Fruit fly (Drosophila melanogaster) whole organism, prepupa: ENCODE data around the gene CG43093.

Source experiments
- Blimp-1 ChIP-seq: fragments of 200-800 bp; sonication (Bioruptor generic); optimal IDR thresholded peaks from 3 replicates; lab custom pipeline; 2017; ENCODE audit warnings: missing biosample characterization, missing genetic modification characterization, mild to moderate bottlenecking, moderate library complexity, missing genetic modification reagents
- CG10669 ChIP-seq: fragments of 200-800 bp; sonication (Bioruptor generic); optimal IDR thresholded peaks from 3 replicates; lab custom pipeline; 2018; ENCODE audit warnings: missing biosample characterization, mild to moderate bottlenecking, missing genetic modification characterization, moderate library complexity
- CG11294 ChIP-seq: fragments of 200-800 bp; sonication (Bioruptor generic); IDR thresholded peaks from 2 replicates; pipeline ENCODE4 v1.3.6; 2022; ENCODE audit warnings: missing biosample characterization, missing genetic modification characterization
- CG11762 ChIP-seq: fragments of 200-800 bp; sonication (Bioruptor generic); optimal IDR thresholded peaks from 3 replicates; lab custom pipeline; 2016; ENCODE audit warnings: missing biosample characterization, missing genetic modification characterization; ENCODE audit not compliant: insufficient read depth
- CG3032 ChIP-seq: fragments of 200-800 bp; optimal IDR thresholded peaks from 2 replicates; lab custom pipeline; 2019; ENCODE audit warnings: missing biosample characterization, mild to moderate bottlenecking, missing genetic modification characterization, moderate library complexity
- CG31627 ChIP-seq: fragments of 200-800 bp; sonication (Bioruptor generic); optimal IDR thresholded peaks from 3 replicates; lab custom pipeline; 2016; ENCODE audit warnings: missing biosample characterization, missing genetic modification characterization
- CG3919 ChIP-seq: fragments of 200-800 bp; sonication (Bioruptor generic); optimal IDR thresholded peaks from 3 replicates; lab custom pipeline; 2016; ENCODE audit warnings: missing biosample characterization, missing genetic modification characterization
- CG4318 ChIP-seq: fragments of 200-800 bp; sonication (Bioruptor generic); optimal IDR thresholded peaks from 3 replicates; lab custom pipeline; 2017; ENCODE audit warnings: missing biosample characterization, mild to moderate bottlenecking, missing genetic modification characterization
- CG6163 ChIP-seq: fragments of 200-800 bp; sonication (Bioruptor generic); IDR thresholded peaks from 3 replicates; pipeline ENCODE4 v1.3.6; 2022; ENCODE audit warnings: missing biosample characterization, missing genetic modification characterization
- CG6276 ChIP-seq: fragments of 200-800 bp; sonication (Bioruptor generic); optimal IDR thresholded peaks from 2 replicates; lab custom pipeline; 2017; ENCODE audit warnings: missing biosample characterization, mild to moderate bottlenecking, missing genetic modification characterization
- CG6792 ChIP-seq: fragments of 200-800 bp; sonication (Bioruptor generic); optimal IDR thresholded peaks from 3 replicates; lab custom pipeline; 2016; ENCODE audit warnings: missing biosample characterization, missing genetic modification characterization
- CG6808 ChIP-seq: fragments of 200-800 bp; sonication (Bioruptor generic); optimal IDR thresholded peaks from 3 replicates; lab custom pipeline; 2017; ENCODE audit warnings: missing biosample characterization, missing genetic modification characterization, mild to moderate bottlenecking, moderate library complexity, missing genetic modification reagents
- CG6854 ChIP-seq: fragments of 200-800 bp; sonication (Bioruptor generic); optimal IDR thresholded peaks from 2 replicates; lab custom pipeline; 2017; ENCODE audit warnings: missing biosample characterization, mild to moderate bottlenecking, missing genetic modification characterization
- CG8119 ChIP-seq: fragments of 200-800 bp; sonication (Bioruptor generic); IDR thresholded peaks from 3 replicates; pipeline ENCODE4 v1.3.6; 2022; ENCODE audit warnings: missing biosample characterization, missing genetic modification characterization
- CG8319 ChIP-seq: fragments of 200-800 bp; sonication (Bioruptor generic); optimal IDR thresholded peaks from 3 replicates; lab custom pipeline; 2016; ENCODE audit warnings: missing biosample characterization, missing genetic modification characterization
- CG8632 ChIP-seq: fragments of 200-800 bp; sonication (Bioruptor generic); optimal IDR thresholded peaks from 3 replicates; lab custom pipeline; 2016; ENCODE audit warnings: missing biosample characterization, missing genetic modification characterization
- Eip75B ChIP-seq: fragments of 200-800 bp; sonication (Bioruptor generic); optimal IDR thresholded peaks from 3 replicates; lab custom pipeline; 2016; ENCODE audit warnings: missing biosample characterization, missing genetic modification characterization
- Eip78C ChIP-seq: fragments of 200-800 bp; sonication (Bioruptor generic); peaks from one replicate; lab custom pipeline; 2016; ENCODE audit warnings: missing biosample characterization, missing genetic modification characterization
- Eip93F ChIP-seq: fragments of 200-800 bp; sonication (Bioruptor generic); optimal IDR thresholded peaks from 2 replicates; lab custom pipeline; 2016; ENCODE audit warnings: missing biosample characterization, mild to moderate bottlenecking, missing genetic modification characterization
- Ets96B ChIP-seq: fragments of 200-800 bp; optimal IDR thresholded peaks from 2 replicates; lab custom pipeline; 2019; ENCODE audit warnings: missing biosample characterization, mild to moderate bottlenecking, missing genetic modification characterization, moderate library complexity
- Gug ChIP-seq: fragments of 200-800 bp; sonication (Bioruptor generic); IDR thresholded peaks from 2 replicates; pipeline ENCODE4 v1.3.6; 2022; ENCODE audit warnings: missing biosample characterization, missing genetic modification characterization
- Hr39 ChIP-seq: fragments of 200-800 bp; sonication (Bioruptor generic); optimal IDR thresholded peaks from 2 replicates; lab custom pipeline; 2016; ENCODE audit warnings: missing biosample characterization, missing genetic modification characterization
- OdsH ChIP-seq: fragments of 200-800 bp; sonication (Bioruptor generic); optimal IDR thresholded peaks from 3 replicates; lab custom pipeline; 2016; ENCODE audit warnings: missing biosample characterization, missing genetic modification characterization
- Sox102F ChIP-seq: fragments of 200-800 bp; sonication (Bioruptor generic); optimal IDR thresholded peaks from 2 replicates; lab custom pipeline; 2016; ENCODE audit warnings: missing biosample characterization, mild to moderate bottlenecking, missing genetic modification characterization
- Sox14 ChIP-seq: fragments of 200-800 bp; sonication (Bioruptor generic); optimal IDR thresholded peaks from 3 replicates; lab custom pipeline; 2016; ENCODE audit warnings: missing biosample characterization, missing genetic modification characterization
- achi ChIP-seq: fragments of 200-800 bp; sonication (Bioruptor generic); optimal IDR thresholded peaks from 3 replicates; lab custom pipeline; 2016; ENCODE audit warnings: missing biosample characterization, missing genetic modification characterization
- cyc ChIP-seq: fragments of 200-800 bp; sonication (Bioruptor generic); optimal IDR thresholded peaks from 3 replicates; lab custom pipeline; 2016; ENCODE audit warnings: missing biosample characterization, missing genetic modification characterization
- dsx ChIP-seq: fragments of 200-800 bp; optimal IDR thresholded peaks from 3 replicates; lab custom pipeline; 2019; ENCODE audit warnings: missing biosample characterization, mild to moderate bottlenecking, missing genetic modification characterization, moderate library complexity; ENCODE audit not compliant: poor library complexity, severe bottlenecking
- eg ChIP-seq: fragments of 200-800 bp; sonication (Bioruptor generic); IDR thresholded peaks from 3 replicates; pipeline ENCODE4 v1.3.6; 2022; ENCODE audit warnings: missing biosample characterization, missing genetic modification characterization
- esn ChIP-seq: fragments of 200-800 bp; sonication (Bioruptor generic); optimal IDR thresholded peaks from 2 replicates; lab custom pipeline; 2016; ENCODE audit warnings: missing biosample characterization, mild to moderate bottlenecking, missing genetic modification characterization, moderate library complexity
- fd85E ChIP-seq: fragments of 200-800 bp; sonication (Bioruptor generic); optimal IDR thresholded peaks from 3 replicates; lab custom pipeline; 2016; ENCODE audit warnings: missing biosample characterization, missing genetic modification characterization
- pdm3 ChIP-seq: fragments of 200-800 bp; sonication (Bioruptor generic); optimal IDR thresholded peaks from 3 replicates; lab custom pipeline; 2016; ENCODE audit warnings: missing biosample characterization, missing genetic modification characterization
- spab ChIP-seq: fragments of 200-800 bp; sonication (Bioruptor generic); optimal IDR thresholded peaks from 2 replicates; lab custom pipeline; 2017; ENCODE audit warnings: missing biosample characterization, mild to moderate bottlenecking, missing genetic modification characterization, missing genetic modification reagents
- svp ChIP-seq: fragments of 200-800 bp; sonication (Bioruptor generic); peaks from one replicate; lab custom pipeline; 2016; ENCODE audit warnings: missing biosample characterization, missing genetic modification characterization
- topi ChIP-seq: fragments of 200-800 bp; sonication (Bioruptor generic); optimal IDR thresholded peaks from 3 replicates; lab custom pipeline; 2016; ENCODE audit warnings: missing biosample characterization, missing genetic modification characterization
- vri ChIP-seq: fragments of 200-800 bp; sonication (Bioruptor generic); optimal IDR thresholded peaks from 3 replicates; lab custom pipeline; 2016; ENCODE audit warnings: missing biosample characterization, mild to moderate bottlenecking, missing genetic modification characterization

CG43093 gene

DNA sequence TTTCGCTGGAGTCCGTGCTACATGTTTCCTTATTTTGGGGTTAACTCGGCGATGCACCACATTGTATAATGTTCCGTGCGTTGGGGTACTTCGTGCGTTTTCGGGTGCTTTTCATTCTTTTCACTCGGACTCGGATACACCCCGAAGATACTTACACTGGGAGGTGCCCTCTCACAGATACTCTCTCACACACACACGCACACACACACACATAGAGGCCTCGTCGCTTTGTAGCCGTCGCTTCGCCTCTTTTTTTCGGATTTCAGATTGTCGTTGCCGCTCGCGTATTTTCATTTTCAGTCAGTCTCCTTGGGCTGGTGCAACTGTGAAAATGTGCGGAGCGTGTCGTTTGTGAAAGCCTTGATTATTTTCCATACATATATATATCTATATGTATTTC is 11.3 kb upstream of the CG43093 start (continued):
- TF ChIP-seq CG11294 (GFP tag; lab: Robert Waterston, UW) (peak; percentile 59; the same call in 1 of the 2 replicates), CG6276 (peak; percentile 54), CG6163 (peak; percentile 86), CG6808 (no peak), achi (peak; percentile 32), CG6854 (GFP tag; lab: Kevin White, UChicago) (peak; percentile 58), Eip78C (peak; percentile 76), dsx (peak; percentile 71), CG8319 (GFP tag; lab: Kevin White, UChicago) (no peak), Gug (GFP tag; lab: Robert Waterston, UW) (peak; percentile 45; the same call in 1 of the 2 replicates), CG4318 (GFP tag; lab: Kevin White, UChicago) (no peak), topi (peak; percentile 42), Sox14 (GFP tag; lab: Kevin White, UChicago) (peak; percentile 35)

DNA sequence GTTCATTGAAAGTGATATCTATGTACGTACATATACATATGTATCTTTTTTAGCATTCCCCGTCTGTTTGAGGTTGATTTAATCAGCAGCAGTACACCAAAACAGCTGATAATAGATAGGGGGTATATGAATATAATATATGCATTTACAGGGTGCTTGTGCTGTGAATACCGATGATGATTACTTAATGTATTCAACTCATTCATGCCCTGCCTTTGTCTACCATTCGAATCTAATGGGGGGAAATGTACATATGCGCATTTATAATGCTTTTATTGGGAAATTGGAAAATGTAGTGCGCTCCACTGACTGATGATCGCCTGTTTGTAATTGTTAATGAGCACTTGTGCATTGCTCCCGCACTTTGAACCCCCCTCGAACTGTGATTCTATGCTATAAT is 10.0 kb upstream of the CG43093 start:
- TF ChIP-seq svp (GFP tag; lab: Kevin White, UChicago) (peak; percentile 58), CG11762 (GFP tag; lab: Kevin White, UChicago) (no peak)
- TF ChIP-seq, all 60 proteins: peak for 1

DNA sequence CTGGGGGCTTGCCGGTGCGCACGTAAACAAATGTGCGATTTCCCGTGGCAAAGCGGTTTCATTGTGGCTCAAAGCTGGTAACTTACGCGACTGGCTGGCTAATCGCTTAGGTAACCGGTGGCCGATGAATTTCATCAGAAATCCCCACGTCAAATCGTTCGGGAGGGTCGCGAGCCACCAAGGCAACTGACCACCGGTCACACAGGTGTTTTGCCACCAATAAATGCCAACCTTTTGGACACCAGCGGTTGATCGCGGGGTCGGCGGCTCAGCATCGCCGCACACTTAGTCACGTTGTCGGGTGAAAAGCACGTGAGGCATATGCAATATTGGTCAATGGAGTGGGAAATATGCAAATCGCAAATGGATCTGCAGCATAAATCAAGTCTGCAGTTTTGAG is 6.3 kb upstream of the CG43093 start:
- TF ChIP-seq CG6792 (GFP tag; lab: Kevin White, UChicago), result no peak
- TF ChIP-seq fd85E (GFP tag; lab: Kevin White, UChicago), result no peak
- TF ChIP-seq CG6276, result no peak
- no peak for TF ChIP-seq esn (GFP tag; lab: Kevin White, UChicago)
- no peak for TF ChIP-seq Blimp-1 (GFP tag; lab: Kevin White, UChicago)
- no peak for TF ChIP-seq dsx
- TF ChIP-seq cyc, result no peak
- no peak for TF ChIP-seq CG8632 (GFP tag; lab: Kevin White, UChicago)
- no peak for TF ChIP-seq spab (GFP tag; lab: Kevin White, UChicago)
- TF ChIP-seq CG3919 (GFP tag; lab: Kevin White, UChicago), result no peak
- no peak for TF ChIP-seq Eip93F (GFP tag; lab: Kevin White, UChicago)
- no peak for TF ChIP-seq CG8119

DNA sequence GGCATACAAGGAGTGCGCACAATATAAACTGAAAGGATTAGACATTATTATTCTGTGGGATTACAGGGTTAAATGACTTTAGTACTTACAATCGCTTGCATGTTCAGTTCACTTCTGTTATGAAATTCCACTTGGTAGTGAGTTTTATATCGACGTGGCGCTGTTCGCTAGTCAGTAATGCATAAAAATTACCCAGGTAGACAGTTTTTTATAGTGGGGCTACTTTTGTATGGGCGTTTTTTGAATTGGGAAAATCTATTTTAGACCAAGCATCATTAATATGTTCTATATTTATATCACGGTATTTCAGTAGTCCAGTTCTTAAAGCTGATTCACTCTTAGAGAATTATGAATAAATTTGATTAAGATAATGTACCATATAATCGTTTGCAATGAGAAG is 1.6 kb upstream of the CG43093 start, which contains the start of gene CG43095:
Gene CG43095, minus strand, starts transcription at position 101 of the 400 bp plus-strand sequence.
- TF ChIP-seq Ets96B (tag; lab: Kevin White, UChicago) (no peak), achi (no peak), Hr39 (GFP tag; lab: Kevin White, UChicago) (no peak), pdm3 (GFP tag; lab: Kevin White, UChicago) (no peak), OdsH (GFP tag; lab: Kevin White, UChicago) (no peak), CG6276 (no peak), Eip75B (GFP tag; lab: Kevin White, UChicago) (no peak), CG6163 (no peak), svp (GFP tag; lab: Kevin White, UChicago) (no peak), Sox102F (no peak), CG3032 (no peak), eg (GFP tag; lab: Robert Waterston, UW) (no peak)

DNA sequence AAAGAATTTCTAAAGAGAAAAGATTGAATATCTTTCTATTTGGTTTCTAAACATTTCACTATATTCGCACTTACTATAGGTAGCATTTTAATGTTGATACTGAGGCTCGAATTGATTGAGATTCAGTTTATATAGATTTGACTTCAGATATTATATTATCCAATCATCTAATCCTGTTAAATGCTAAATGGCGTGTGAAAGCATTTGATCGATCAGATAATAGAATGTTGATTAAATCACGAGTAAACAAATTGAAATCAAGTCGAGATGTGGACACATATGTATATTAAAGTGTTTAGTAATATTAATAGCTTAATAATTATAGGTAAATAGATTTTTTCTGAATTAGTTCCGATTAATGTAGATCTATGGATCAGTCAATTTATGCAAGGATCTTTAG is 780 bp upstream of the CG43093 start, which contains the start of gene CG43094:
Gene CG43094, minus strand, starts transcription at position 101 of the 400 bp plus-strand sequence.
- no peak for TF ChIP-seq vri (GFP tag; lab: Kevin White, UChicago)
- TF ChIP-seq CG10669 (GFP tag; lab: Kevin White, UChicago), result no peak
- TF ChIP-seq fd85E (GFP tag; lab: Kevin White, UChicago), result no peak
- no peak for TF ChIP-seq pdm3 (GFP tag; lab: Kevin White, UChicago)
- no peak for TF ChIP-seq Eip93F (GFP tag; lab: Kevin White, UChicago)
- TF ChIP-seq CG31627, result no peak
